Worm (Caenorhabditis elegans): ENCODE results near the gene jmjd-2.

Gene jmjd-2

ce11 chrII:14187456-14187855, 55.9 kb downstream of the jmjd-2 start:
- TF ChIP-seq grh-1 (GFP tag; IDR thresholded peaks at IDR 0.05) (no peak), pqm-1 (tag; optimal IDR thresholded peaks at IDR 0.05) (no peak), vab-15 (tag; optimal IDR thresholded peaks at IDR 0.05) (no peak), nhr-28 (tag; optimal IDR thresholded peaks at IDR 0.05) (no peak), nhr-85 (tag) (peak; percentile 35), lin-35 (GFP tag; optimal IDR thresholded peaks at IDR 0.05) (peak in 1 of 2 experiments; percentile 32), mab-9 (GFP tag; IDR thresholded peaks at IDR 0.05) (no peak), nhr-76 (tag; optimal IDR thresholded peaks at IDR 0.05) (no peak), C04F5.9 (tag; optimal IDR thresholded peaks at IDR 0.05) (no peak), nhr-11 (tag; optimal IDR thresholded peaks at IDR 0.05) (no peak), nhr-47 (tag; optimal IDR thresholded peaks at IDR 0.05) (no peak), dsc-1 (tag; optimal IDR thresholded peaks at IDR 0.05) (no peak), nhr-84 (tag; optimal IDR thresholded peaks at IDR 0.05) (no peak), elt-3 (tag; optimal IDR thresholded peaks at IDR 0.05) (no peak), ztf-11 (tag; optimal IDR thresholded peaks at IDR 0.05) (no peak), sup-37 (GFP tag; optimal IDR thresholded peaks at IDR 0.05) (no peak), pax-3 (tag; optimal IDR thresholded peaks at IDR 0.05) (no peak), ceh-82 (tag; optimal IDR thresholded peaks at IDR 0.05) (no peak), fos-1 (tag; optimal IDR thresholded peaks at IDR 0.05) (no peak), efl-1 (optimal IDR thresholded peaks at IDR 0.05) (peak in 1 of 2 experiments; percentile 4), efl-1 (GFP tag; optimal IDR thresholded peaks at IDR 0.05 in 1 of 2) (peak; percentile 54 to 74), nhr-237 (tag; optimal IDR thresholded peaks at IDR 0.05) (no peak), isw-1 (GFP tag; IDR thresholded peaks at IDR 0.05) (no peak), mef-2 (tag; optimal IDR thresholded peaks at IDR 0.05) (no peak), pag-3 (tag; optimal IDR thresholded peaks at IDR 0.05; ENCODE audit: borderline replicate concordance, insufficient read depth) (no peak), nhr-19 (GFP tag; conservative IDR thresholded peaks at IDR 0.05) (no peak), blmp-1 (tag; optimal IDR thresholded peaks at IDR 0.05) (no peak), lin-14 (GFP tag; optimal IDR thresholded peaks at IDR 0.05) (peak; percentile 4), ztf-4 (tag; optimal IDR thresholded peaks at IDR 0.05) (no peak), lir-3 (tag; optimal IDR thresholded peaks at IDR 0.05; ENCODE audit: poor library complexity) (no peak), rnt-1 (tag; optimal IDR thresholded peaks at IDR 0.05) (no peak), dpl-1 (GFP tag; optimal IDR thresholded peaks at IDR 0.05) (peak; percentile 36 to 52 (median 46))

ce11 chrII:14186937-14187336, 56.5 kb downstream of the jmjd-2 start:
- no peak for TF ChIP-seq lin-39 (tag; optimal IDR thresholded peaks at IDR 0.05)
- no peak for TF ChIP-seq blmp-1 (tag; optimal IDR thresholded peaks at IDR 0.05)
- no peak for TF ChIP-seq efl-1 (optimal IDR thresholded peaks at IDR 0.05)
- TF ChIP-seq efl-1 (GFP tag; optimal IDR thresholded peaks at IDR 0.05 in 1 of 2) = no peak
- no peak for TF ChIP-seq snu-23 (GFP tag; optimal IDR thresholded peaks at IDR 0.05)
- TF ChIP-seq aha-1 (tag; optimal IDR thresholded peaks at IDR 0.05) = no peak
- no peak for TF ChIP-seq elt-2 (tag; optimal IDR thresholded peaks at IDR 0.05)
- no peak for TF ChIP-seq egl-13 (tag; optimal IDR thresholded peaks at IDR 0.05)
- TF ChIP-seq nhr-28 (tag; optimal IDR thresholded peaks at IDR 0.05) = no peak
- TF ChIP-seq Y116A8C.19 (tag; optimal IDR thresholded peaks at IDR 0.05; ENCODE audit: borderline replicate concordance) = no peak
- no peak for TF ChIP-seq ceh-88 (GFP tag; IDR thresholded peaks at IDR 0.05)
- TF ChIP-seq zag-1 (tag; optimal IDR thresholded peaks at IDR 0.05) = no peak
- no peak for TF ChIP-seq lin-14 (GFP tag; optimal IDR thresholded peaks at IDR 0.05)
- no peak for TF ChIP-seq tbx-2 (tag; optimal IDR thresholded peaks at IDR 0.05)
- no peak for TF ChIP-seq nhr-90 (tag; optimal IDR thresholded peaks at IDR 0.05; ENCODE audit: poor library complexity)
- TF ChIP-seq pag-3 (tag; optimal IDR thresholded peaks at IDR 0.05; ENCODE audit: borderline replicate concordance, insufficient read depth) = no peak
- no peak for TF ChIP-seq mef-2 (tag; optimal IDR thresholded peaks at IDR 0.05)
- no peak for TF ChIP-seq nhr-19 (GFP tag; conservative IDR thresholded peaks at IDR 0.05)
- no peak for TF ChIP-seq hpl-2 (GFP tag; optimal IDR thresholded peaks at IDR 0.05)
- TF ChIP-seq mab-9 (GFP tag; IDR thresholded peaks at IDR 0.05) = no peak
- no peak for TF ChIP-seq lir-3 (tag; optimal IDR thresholded peaks at IDR 0.05; ENCODE audit: poor library complexity)
